Worm (Caenorhabditis elegans) whole organism, L3 larva: Measurements from ENCODE around the gene mks-5.

Experiments
- R02D3.7 ChIP-seq: fragments of 150-350 bp; optimal IDR thresholded peaks from 2 replicates; lab custom pipeline; 2014; ENCODE audit warnings: missing biosample characterization, missing genetic modification characterization
- ama-1 ChIP-seq: fragments of 150-350 bp; optimal IDR thresholded peaks from 2 replicates; lab custom pipeline; 2018
- ceh-28 ChIP-seq: fragments of 150-350 bp; optimal IDR thresholded peaks from 2 replicates; lab custom pipeline; 2014; ENCODE audit warnings: missing biosample characterization, missing genetic modification reagents, missing genetic modification characterization
- elt-3 ChIP-seq, 3 experiments: fragments of 150-350 bp in 1 of 3; sonication (generic microtip) in 2 of 3; optimal IDR thresholded peaks; 2 replicates in 2 of 3; 4 replicates in 1 of 3; lab custom pipeline; 2014 to 2017; ENCODE audit warnings: missing biosample characterization in 3 of 3, missing genetic modification characterization in 3 of 3
- nfya-1 ChIP-seq: sonication (generic microtip); optimal IDR thresholded peaks from 2 replicates; lab custom pipeline; 2017; ENCODE audit warnings: missing genetic modification characterization, mild to moderate bottlenecking, missing compliant biosample characterization, antibody characterized with exemption, moderate library complexity; ENCODE audit not compliant: insufficient read depth
- nhr-12 ChIP-seq: fragments of 150-350 bp; optimal IDR thresholded peaks from 2 replicates; lab custom pipeline; 2014; ENCODE audit warnings: missing biosample characterization, missing genetic modification characterization
- nhr-28 ChIP-seq: fragments of 150-350 bp; optimal IDR thresholded peaks from 2 replicates; lab custom pipeline; 2014; ENCODE audit warnings: missing biosample characterization, missing genetic modification characterization
- nhr-76 ChIP-seq: fragments of 150-350 bp; sonication (generic microtip); optimal IDR thresholded peaks from 5 replicates; lab custom pipeline; 2014; ENCODE audit warnings: missing biosample characterization, missing genetic modification characterization
- pha-4 ChIP-seq: fragments of 150-350 bp; optimal IDR thresholded peaks from 2 replicates; lab custom pipeline; 2014; ENCODE audit warnings: missing biosample characterization, missing genetic modification reagents, missing genetic modification characterization
- snpc-4 ChIP-seq: fragments of 150-350 bp; optimal IDR thresholded peaks from 2 replicates; lab custom pipeline; 2014; ENCODE audit warnings: missing biosample characterization, missing genetic modification characterization
- zag-1 ChIP-seq: fragments of 150-350 bp; optimal IDR thresholded peaks from 2 replicates; lab custom pipeline; 2014; ENCODE audit warnings: missing biosample characterization, missing genetic modification characterization
- ztf-11 ChIP-seq: fragments of 150-350 bp; optimal IDR thresholded peaks from 2 replicates; lab custom pipeline; 2014; ENCODE audit warnings: missing biosample characterization, missing genetic modification characterization

DNA sequence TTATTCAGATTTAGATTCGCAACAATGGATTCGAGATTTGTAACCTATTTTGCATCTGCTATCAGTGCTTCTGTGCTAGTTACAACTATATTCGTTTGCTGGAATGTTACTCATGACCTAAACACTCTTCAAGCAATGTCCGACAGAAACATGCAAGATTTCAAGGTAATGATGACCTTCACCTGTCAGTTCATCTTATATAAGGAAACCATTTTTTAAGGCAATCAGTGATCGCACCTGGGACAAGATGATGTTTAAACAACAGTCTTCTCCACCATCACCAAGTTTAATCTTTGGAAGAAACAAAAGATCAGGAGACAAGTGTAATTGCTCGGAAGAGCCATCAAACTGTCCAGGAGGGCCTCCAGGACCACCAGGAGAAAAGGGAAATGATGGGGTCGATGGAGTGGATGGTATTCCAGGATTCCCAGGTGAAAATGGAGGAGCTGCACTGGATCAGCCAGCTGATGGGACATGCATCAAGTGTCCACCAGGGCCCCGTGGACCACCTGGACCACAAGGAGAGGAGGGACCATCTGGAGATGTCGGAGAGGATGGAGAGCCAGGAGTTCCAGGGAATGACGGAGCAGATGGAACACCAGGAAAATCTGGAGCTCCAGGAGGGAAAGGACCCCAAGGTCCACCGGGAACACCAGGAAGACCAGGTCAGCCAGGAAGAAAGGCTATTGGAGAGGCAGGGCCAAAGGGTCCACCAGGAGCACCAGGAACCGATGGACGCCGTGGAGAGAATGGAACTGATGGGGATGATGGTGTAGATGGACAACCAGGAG, 16.2 kb upstream of the mks-5 start, which contains the start of gene col-79:
- no peak for TF ChIP-seq nhr-28 (tag; lab: Kevin White, UChicago)
- TF ChIP-seq ztf-11 (tag; lab: Kevin White, UChicago): no peak
- TF ChIP-seq nfya-1 (tag; lab: Kevin White, UChicago): no peak
- TF ChIP-seq snpc-4 (tag; lab: Kevin White, UChicago): no peak
- no peak for TF ChIP-seq zag-1 (tag; lab: Kevin White, UChicago)
- TF ChIP-seq elt-3 (tag; optimal IDR thresholded peaks at IDR 0.05; lab: Kevin White, UChicago): no peak
- TF ChIP-seq nhr-12 (tag; lab: Kevin White, UChicago): no peak
- no peak for TF ChIP-seq ceh-28 (tag; lab: Kevin White, UChicago)
- TF ChIP-seq pha-4 (tag; lab: Kevin White, UChicago): no peak
- no peak for TF ChIP-seq ama-1 (lab: Kevin White, UChicago)
- no peak for TF ChIP-seq nhr-76 (tag; lab: Kevin White, UChicago)
- TF ChIP-seq R02D3.7 (tag; lab: Kevin White, UChicago): no peak
